Fruit fly (Drosophila melanogaster): ENCODE measurements around the gene tnc.

DNA sequence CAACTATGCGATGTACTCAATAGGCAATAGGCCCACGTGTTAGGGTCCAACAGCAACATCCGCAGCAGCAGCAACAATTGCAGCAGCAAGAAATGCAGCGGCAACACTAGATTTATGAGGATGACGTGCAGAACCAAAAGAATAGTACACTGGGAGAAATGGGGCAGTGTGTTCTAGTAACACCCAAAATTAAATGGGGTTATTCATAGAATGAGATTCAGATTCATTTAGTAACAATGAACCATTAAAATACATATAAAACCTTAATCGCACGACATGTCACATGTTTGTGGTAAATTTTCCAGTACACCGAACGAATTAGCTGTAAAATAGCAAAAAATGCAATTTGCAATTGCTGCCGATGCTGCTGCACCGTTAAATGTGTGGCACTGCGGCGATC, 13.1 kb downstream of the tnc start:
- TF ChIP-seq salr (GFP tag; optimal IDR thresholded peaks at IDR 0.05) (no peak), Met (GFP tag; optimal IDR thresholded peaks at IDR 0.05) (no peak), CG16779 (tag; optimal IDR thresholded peaks at IDR 0.05) (no peak), Blimp-1 (GFP tag; optimal IDR thresholded peaks at IDR 0.05) (no peak)

All from whole organism, prepupa.